Fruit fly (Drosophila melanogaster) whole organism, pupa: ENCODE data around the gene Cpr72Ec.

Source experiments
- CG10348 ChIP-seq: fragments of 200-800 bp; sonication (Bioruptor generic); IDR thresholded peaks from 2 replicates; pipeline ENCODE4 v1.3.6; 2022; ENCODE audit warnings: missing biosample characterization, missing genetic modification characterization
- CG12605 ChIP-seq: fragments of 200-800 bp; sonication (Bioruptor generic); IDR thresholded peaks from 2 replicates; pipeline ENCODE4 v1.3.6; 2022; ENCODE audit warnings: missing biosample characterization, missing genetic modification characterization
- CG13204 ChIP-seq: fragments of 200-800 bp; sonication (Bioruptor generic); optimal IDR thresholded peaks from 2 replicates; lab custom pipeline; 2018; ENCODE audit warnings: missing biosample characterization, mild to moderate bottlenecking, missing genetic modification characterization, moderate library complexity
- CG14655 ChIP-seq: fragments of 200-800 bp; sonication (Bioruptor generic); optimal IDR thresholded peaks from 3 replicates; lab custom pipeline; 2017; ENCODE audit warnings: mild to moderate bottlenecking, missing biosample characterization, missing genetic modification reagents, missing genetic modification characterization
- CG15710 ChIP-seq: fragments of 200-800 bp; sonication (Bioruptor generic); optimal IDR thresholded peaks from 2 replicates; lab custom pipeline; 2018; ENCODE audit warnings: missing biosample characterization, mild to moderate bottlenecking, missing genetic modification characterization, moderate library complexity
- CG17806 ChIP-seq: fragments of 200-800 bp; sonication (Bioruptor generic); optimal IDR thresholded peaks from 2 replicates; lab custom pipeline; 2018; ENCODE audit warnings: missing biosample characterization, mild to moderate bottlenecking, missing genetic modification characterization, moderate library complexity
- CG32121 ChIP-seq: fragments of 200-800 bp; sonication (Bioruptor generic); IDR thresholded peaks from 2 replicates; pipeline ENCODE4 v1.3.6; 2022; ENCODE audit warnings: missing biosample characterization, missing genetic modification characterization
- CG34367 ChIP-seq: fragments of 200-800 bp; sonication (Bioruptor generic); optimal IDR thresholded peaks from 2 replicates; lab custom pipeline; 2018; ENCODE audit warnings: missing biosample characterization, mild to moderate bottlenecking, missing genetic modification characterization
- CG4496 ChIP-seq: fragments of 200-800 bp; sonication (Bioruptor generic); IDR thresholded peaks from 3 replicates; pipeline ENCODE4 v1.3.6; 2022; ENCODE audit warnings: missing biosample characterization, missing genetic modification characterization
- CG8159 ChIP-seq: fragments of 200-800 bp; sonication (Bioruptor generic); optimal IDR thresholded peaks from 3 replicates; lab custom pipeline; 2018; ENCODE audit warnings: missing biosample characterization, mild to moderate bottlenecking, missing genetic modification characterization, moderate library complexity
- CG8301 ChIP-seq: fragments of 200-800 bp; sonication (Bioruptor generic); optimal IDR thresholded peaks from 2 replicates; lab custom pipeline; 2018; ENCODE audit warnings: missing biosample characterization, mild to moderate bottlenecking, missing genetic modification characterization
- CG9948 ChIP-seq: fragments of 200-800 bp; sonication (Bioruptor generic); optimal IDR thresholded peaks from 2 replicates; lab custom pipeline; 2018; ENCODE audit warnings: missing biosample characterization, mild to moderate bottlenecking, missing genetic modification characterization, moderate library complexity
- D1 ChIP-seq: fragments of 200-800 bp; sonication (Bioruptor generic); optimal IDR thresholded peaks from 2 replicates; lab custom pipeline; 2018; ENCODE audit warnings: missing biosample characterization, mild to moderate bottlenecking, missing genetic modification characterization, moderate library complexity
- EcR ChIP-seq: fragments of 200-800 bp; sonication (Bioruptor generic); optimal IDR thresholded peaks from 3 replicates; lab custom pipeline; 2019; ENCODE audit warnings: missing biosample characterization, missing genetic modification characterization, mild to moderate bottlenecking, moderate library complexity, missing genetic modification reagents
- Ets98B ChIP-seq: fragments of 200-800 bp; sonication (Bioruptor generic); IDR thresholded peaks from 2 replicates; pipeline ENCODE4 v1.3.6; 2022; ENCODE audit warnings: missing biosample characterization, missing genetic modification characterization
- Pif1A ChIP-seq: fragments of 200-800 bp; sonication (Bioruptor generic); optimal IDR thresholded peaks from 3 replicates; lab custom pipeline; 2016; ENCODE audit warnings: missing biosample characterization, missing genetic modification characterization
- Pif1B ChIP-seq: fragments of 200-800 bp; sonication (Bioruptor generic); optimal IDR thresholded peaks from 3 replicates; lab custom pipeline; 2016; ENCODE audit warnings: missing biosample characterization, missing genetic modification characterization
- Snoo ChIP-seq: fragments of 200-800 bp; sonication (Bioruptor generic); optimal IDR thresholded peaks from 3 replicates; lab custom pipeline; 2017; ENCODE audit warnings: missing biosample characterization, mild to moderate bottlenecking, missing genetic modification characterization, inconsistent platforms
- fd96Ca ChIP-seq: fragments of 200-800 bp; sonication (Bioruptor generic); IDR thresholded peaks from 3 replicates; pipeline ENCODE4 v1.3.6; 2022; ENCODE audit warnings: missing biosample characterization, missing genetic modification characterization
- gl ChIP-seq: fragments of 200-800 bp; sonication (Bioruptor generic); optimal IDR thresholded peaks from 2 replicates; lab custom pipeline; 2018; ENCODE audit warnings: missing biosample characterization, mild to moderate bottlenecking, missing genetic modification characterization
- rn ChIP-seq: fragments of 200-800 bp; sonication (Bioruptor generic); IDR thresholded peaks from 2 replicates; pipeline ENCODE4 v1.3.6; 2022; ENCODE audit warnings: missing biosample characterization, missing genetic modification characterization

Cpr72Ec gene

DNA sequence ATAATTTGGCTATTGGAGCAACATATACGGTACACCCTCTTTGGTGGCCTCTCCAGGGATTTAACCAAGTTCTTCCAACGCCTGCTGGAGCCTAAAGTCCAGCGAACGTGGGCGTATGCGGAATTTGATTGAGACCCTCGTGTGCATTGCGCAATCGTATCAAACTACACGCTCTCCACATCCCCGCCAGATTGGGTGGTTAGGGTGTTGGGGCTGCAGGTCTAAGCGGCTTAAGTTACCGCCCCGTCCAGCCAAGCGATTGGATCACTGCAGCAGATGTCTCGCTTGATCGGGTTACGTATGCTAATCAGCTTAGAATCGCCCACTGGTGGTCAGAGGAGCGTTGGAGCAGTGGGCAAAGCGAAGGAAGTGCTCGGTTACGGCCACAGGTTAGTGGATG, 36.4 kb downstream of the Cpr72Ec start, which contains the start of gene CG33060:
Gene CG33060 (plus strand): TSS at position 301 of the 400 bp plus-strand sequence.
- TF ChIP-seq gl (tag; lab: Kevin White, UChicago) (no peak), CG8301 (tag; lab: Kevin White, UChicago) (no peak), CG10348 (no peak), Pif1A (GFP tag; lab: Kevin White, UChicago) (no peak), rn (GFP tag; lab: Robert Waterston, UW) (no peak), CG34367 (tag; lab: Kevin White, UChicago) (no peak), CG8159 (tag; lab: Kevin White, UChicago) (no peak), CG15710 (tag; lab: Kevin White, UChicago) (no peak), Ets98B (GFP tag; lab: Robert Waterston, UW) (no peak), Snoo (tag; lab: Kevin White, UChicago) (no peak), EcR (GFP tag; lab: Kevin White, UChicago) (no peak), fd96Ca (GFP tag; lab: Robert Waterston, UW) (no peak), CG32121 (GFP tag; lab: Robert Waterston, UW) (no peak), CG4496 (no peak), CG12605 (GFP tag; lab: Robert Waterston, UW) (no peak), CG9948 (tag; lab: Kevin White, UChicago) (no peak), CG17806 (no peak)

DNA sequence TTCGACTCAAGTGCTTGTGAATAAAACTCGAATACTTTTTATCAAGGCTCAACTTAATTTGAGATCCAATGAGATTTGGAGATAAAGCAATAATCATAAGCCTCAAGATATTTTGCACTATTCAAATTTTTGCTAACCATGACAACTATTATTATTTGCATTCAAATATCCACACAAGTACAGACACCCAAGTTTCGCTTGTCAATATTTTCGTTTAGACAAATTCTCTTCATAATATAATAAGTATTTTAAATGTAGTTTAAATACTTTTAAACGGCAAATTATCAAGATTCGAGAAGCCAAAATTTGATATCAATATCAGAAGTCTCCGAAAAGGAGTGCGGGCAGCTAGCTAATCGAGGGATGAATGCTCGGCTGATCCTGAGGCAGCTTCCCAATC, 37.6 kb downstream of the Cpr72Ec start, which contains the start of gene CG33061:
Gene CG33061 (plus strand): TSS at position 301 of the 400 bp plus-strand sequence.
- no peak for TF ChIP-seq D1 (tag; lab: Kevin White, UChicago)
- TF ChIP-seq fd96Ca (GFP tag; lab: Robert Waterston, UW), result no peak
- no peak for TF ChIP-seq CG10348
- TF ChIP-seq Pif1A (GFP tag; lab: Kevin White, UChicago), result no peak
- TF ChIP-seq CG13204 (GFP tag; lab: Kevin White, UChicago), result no peak
- TF ChIP-seq Pif1B, result no peak
- no peak for TF ChIP-seq Snoo (tag; lab: Kevin White, UChicago)
- TF ChIP-seq Ets98B (GFP tag; lab: Robert Waterston, UW), result no peak
- no peak for TF ChIP-seq gl (tag; lab: Kevin White, UChicago)
- no peak for TF ChIP-seq CG17806
- TF ChIP-seq, all 21 proteins: peak for 0

DNA sequence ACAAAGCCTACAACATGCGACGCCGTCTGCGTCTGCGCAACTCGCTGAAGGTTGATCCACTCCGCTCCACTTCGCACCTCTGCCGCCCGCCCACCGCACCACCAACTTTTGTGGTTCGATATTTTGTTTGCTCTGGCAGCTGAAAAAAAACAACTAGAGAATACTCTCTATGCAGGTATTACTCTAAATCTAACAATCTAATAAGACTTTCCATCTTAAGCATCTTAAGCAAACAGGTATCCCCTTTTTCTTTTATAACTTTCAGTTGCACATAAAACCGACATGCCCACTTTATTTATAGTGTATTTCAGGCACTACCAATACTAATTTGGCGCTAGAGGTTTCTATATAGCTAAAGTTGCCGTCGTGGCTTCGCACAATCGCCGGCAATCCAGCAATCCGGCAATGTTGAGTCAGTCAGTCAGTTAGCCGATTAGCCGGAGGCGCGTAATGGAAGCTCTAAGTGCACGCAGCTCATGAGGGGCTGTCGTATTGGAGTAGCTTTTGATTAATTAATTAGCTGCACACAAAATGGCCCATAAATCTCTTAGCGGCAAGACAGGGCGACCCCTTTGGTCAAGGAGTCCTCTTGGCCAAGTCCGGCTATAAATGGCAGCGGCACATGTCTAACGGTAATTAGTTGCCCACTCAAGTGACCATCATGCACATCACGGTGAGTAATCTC, 38.8 kb downstream of the Cpr72Ec start, which contains the start of gene CG13058:
Gene CG13058 (plus strand): TSS at position 635 of the 685 bp plus-strand sequence.
- peak; percentile 68 for TF ChIP-seq CG14655
- peak; percentile 65 for TF ChIP-seq CG34367 (tag; lab: Kevin White, UChicago)
- peak; percentile 55 for TF ChIP-seq CG9948 (tag; lab: Kevin White, UChicago)
- peak; percentile 69 for TF ChIP-seq CG15710 (tag; lab: Kevin White, UChicago)
- peak; percentile 63 for TF ChIP-seq CG32121 (GFP tag; lab: Robert Waterston, UW)
- no peak for TF ChIP-seq Snoo (tag; lab: Kevin White, UChicago)
- TF ChIP-seq gl (tag; lab: Kevin White, UChicago), result no peak
- peak; percentile 70 for TF ChIP-seq CG8159 (tag; lab: Kevin White, UChicago)
- TF ChIP-seq CG8301 (tag; lab: Kevin White, UChicago), result peak; percentile 66
- TF ChIP-seq CG10348, result peak; percentile 81
- no peak for TF ChIP-seq rn (GFP tag; lab: Robert Waterston, UW)
- peak; percentile 38 for TF ChIP-seq CG17806
- TF ChIP-seq D1 (tag; lab: Kevin White, UChicago), result no peak
- TF ChIP-seq Ets98B (GFP tag; lab: Robert Waterston, UW), result peak; percentile 23
- TF ChIP-seq Pif1A (GFP tag; lab: Kevin White, UChicago), result peak; percentile 7
- TF ChIP-seq Pif1B, result no peak
- TF ChIP-seq CG12605 (GFP tag; lab: Robert Waterston, UW), result no peak
- TF ChIP-seq EcR (GFP tag; lab: Kevin White, UChicago), result peak; percentile 1
- TF ChIP-seq fd96Ca (GFP tag; lab: Robert Waterston, UW), result 0 out of 3 replicates have a peak, but pooled peaks have one; percentile 20
- peak; percentile 22; the same call in 1 of the 3 replicates for TF ChIP-seq CG4496
- no peak for TF ChIP-seq CG13204 (GFP tag; lab: Kevin White, UChicago)

- TF ChIP-seq CG4496 (peak; percentile 63), Ets98B (GFP tag; lab: Robert Waterston, UW) (peak; percentile 66), fd96Ca (GFP tag; lab: Robert Waterston, UW) (peak; percentile 59; the same call in 1 of the 3 replicates), CG17806 (no peak), CG8301 (tag; lab: Kevin White, UChicago) (no peak)
These were observed 39.4 kb downstream of the Cpr72Ec start, which contains the start of gene CG13038 for dm6 chr3L:16327776-16328175. CG13038 (minus strand) TSS chr3L:16327893.

dm6 chr3L:16326657-16327056, 40.5 kb downstream of the Cpr72Ec start, which contains the start of the genes CG13040 and CG13039:
CG13040 (minus strand) TSS chr3L:16326757.
CG13039 (minus strand) TSS chr3L:16326762.
- TF ChIP-seq CG17806 (no peak), CG34367 (tag; lab: Kevin White, UChicago) (no peak), rn (GFP tag; lab: Robert Waterston, UW) (no peak), CG4496 (no peak), CG15710 (tag; lab: Kevin White, UChicago) (no peak), D1 (tag; lab: Kevin White, UChicago) (no peak), CG13204 (GFP tag; lab: Kevin White, UChicago) (no peak), CG32121 (GFP tag; lab: Robert Waterston, UW) (no peak), Ets98B (GFP tag; lab: Robert Waterston, UW) (no peak)
